Worm (Caenorhabditis elegans) whole organism, mixed stage, embryonic: ENCODE data around the gene Y44A6D.7.

Experiments used
- bed-3 ChIP-seq: fragments of 200-800 bp; sonication (Bioruptor generic); optimal IDR thresholded peaks from 3 replicates; lab custom pipeline; 2018; ENCODE audit warnings: mild to moderate bottlenecking, missing genetic modification characterization, moderate library complexity, missing compliant biosample characterization
- blmp-1 ChIP-seq: fragments of 150-350 bp; optimal IDR thresholded peaks from 2 replicates; lab custom pipeline; 2014; ENCODE audit warnings: missing biosample characterization, missing genetic modification characterization
- ces-1 ChIP-seq: fragments of 150-350 bp; optimal IDR thresholded peaks from 2 replicates; lab custom pipeline; 2014; ENCODE audit warnings: missing biosample characterization, missing genetic modification reagents, missing genetic modification characterization
- elt-3 ChIP-seq: fragments of 150-350 bp; optimal IDR thresholded peaks from 2 replicates; lab custom pipeline; 2014; ENCODE audit warnings: missing biosample characterization, missing genetic modification characterization
- flh-1 ChIP-seq: fragments of 200-800 bp; sonication (Bioruptor generic); optimal IDR thresholded peaks from 2 replicates; lab custom pipeline; 2018; ENCODE audit warnings: mild to moderate bottlenecking, missing genetic modification characterization, moderate library complexity, missing compliant biosample characterization
- nhr-12 ChIP-seq: fragments of 150-350 bp; optimal IDR thresholded peaks from 2 replicates; lab custom pipeline; 2014; ENCODE audit warnings: missing biosample characterization, missing genetic modification characterization
- nhr-76 ChIP-seq: sonication (generic microtip); optimal IDR thresholded peaks from 2 replicates; lab custom pipeline; 2017; ENCODE audit warnings: missing biosample characterization, missing genetic modification characterization
- snpc-4 ChIP-seq: fragments of 150-350 bp; optimal IDR thresholded peaks from 2 replicates; lab custom pipeline; 2014; ENCODE audit warnings: missing biosample characterization, missing genetic modification characterization
- tbx-8 ChIP-seq: fragments of 200-800 bp; sonication (Bioruptor generic); optimal IDR thresholded peaks from 2 replicates; lab custom pipeline; 2018; ENCODE audit warnings: mild to moderate bottlenecking, missing genetic modification characterization, moderate library complexity, missing compliant biosample characterization
- unc-39 ChIP-seq: fragments of 150-350 bp; optimal IDR thresholded peaks from 2 replicates; lab custom pipeline; 2014; ENCODE audit warnings: missing biosample characterization, missing genetic modification characterization
- unc-62 ChIP-seq: fragments of 150-350 bp; optimal IDR thresholded peaks from 2 replicates; lab custom pipeline; 2014; ENCODE audit warnings: missing biosample characterization, missing genetic modification reagents, missing genetic modification characterization
- ztf-11 ChIP-seq: fragments of 150-350 bp; optimal IDR thresholded peaks from 2 replicates; lab custom pipeline; 2014; ENCODE audit warnings: missing biosample characterization, missing genetic modification characterization

- no peak for TF ChIP-seq snpc-4
- no peak for TF ChIP-seq ztf-11 (tag; lab: Kevin White, UChicago)
- no peak for TF ChIP-seq flh-1 (GFP tag; lab: Kevin White, UChicago)
- no peak for TF ChIP-seq bed-3 (GFP tag; lab: Kevin White, UChicago)
- TF ChIP-seq nhr-12 (tag; lab: Kevin White, UChicago) = no peak
- TF ChIP-seq elt-3 = no peak
- TF ChIP-seq nhr-76 (tag; lab: Kevin White, UChicago) = no peak
- TF ChIP-seq unc-62 (GFP tag; lab: Kevin White, UChicago) = no peak
- TF ChIP-seq blmp-1 (tag; lab: Kevin White, UChicago) = no peak
- TF ChIP-seq tbx-8 (GFP tag; lab: Kevin White, UChicago) = no peak
- TF ChIP-seq ces-1 = no peak
- TF ChIP-seq unc-39 (tag; lab: Kevin White, UChicago) = no peak
Measured at ce11 chrV:20790011-20790410, 24.5 kb upstream of the Y44A6D.7 start, which contains the start of gene Y44A6D.1.
